Worm (Caenorhabditis elegans) whole organism, L4 larva: Measurements from ENCODE around the gene sdz-38.

ENCODE experiments used
- F37D6.2 ChIP-seq: sonication (generic microtip); optimal IDR thresholded peaks from 2 replicates; lab custom pipeline; 2016; ENCODE audit warnings: mild to moderate bottlenecking, missing genetic modification characterization, missing compliant biosample characterization
- R02D3.7 ChIP-seq: fragments of 150-350 bp; sonication (generic microtip); optimal IDR thresholded peaks from 3 replicates; lab custom pipeline; 2014; ENCODE audit warnings: missing biosample characterization, missing genetic modification characterization
- Y75B8A.6 ChIP-seq: fragments of 200-800 bp; sonication (Bioruptor generic); IDR thresholded peaks from 2 replicates; pipeline ENCODE4 v1.3.6; 2022; ENCODE audit warnings: missing genetic modification reagents, missing genetic modification characterization, missing compliant biosample characterization
- hlh-30 ChIP-seq: sonication (generic microtip); optimal IDR thresholded peaks from 2 replicates; lab custom pipeline; 2017; ENCODE audit warnings: antibody characterized with exemption, mild to moderate bottlenecking, missing genetic modification characterization, missing compliant biosample characterization; ENCODE audit not compliant: insufficient read depth
- hmg-1.1 ChIP-seq: fragments of 200-800 bp; sonication (Bioruptor generic); IDR thresholded peaks from 2 replicates; pipeline ENCODE4 v1.3.6; 2022; ENCODE audit warnings: missing genetic modification reagents, missing genetic modification characterization, missing compliant biosample characterization
- lin-39 ChIP-seq: fragments of 150-350 bp; optimal IDR thresholded peaks from 2 replicates; lab custom pipeline; 2014; ENCODE audit warnings: missing biosample characterization, missing genetic modification reagents, missing genetic modification characterization
- nhr-77 ChIP-seq: fragments of 150-350 bp; optimal IDR thresholded peaks from 2 replicates; lab custom pipeline; 2014; ENCODE audit warnings: missing biosample characterization, missing genetic modification characterization
- sdz-12 ChIP-seq: fragments of 200-800 bp; sonication (Bioruptor generic); optimal IDR thresholded peaks from 2 replicates; lab custom pipeline; 2018; ENCODE audit warnings: mild to moderate bottlenecking, missing genetic modification characterization, missing compliant biosample characterization
- snpc-4 ChIP-seq: fragments of 150-350 bp; optimal IDR thresholded peaks from 2 replicates; lab custom pipeline; 2014; ENCODE audit warnings: missing biosample characterization, missing genetic modification characterization
- spr-1 ChIP-seq: sonication (generic microtip); optimal IDR thresholded peaks from 2 replicates; lab custom pipeline; 2016; ENCODE audit warnings: mild to moderate bottlenecking, missing genetic modification characterization, missing compliant biosample characterization
- unc-39 ChIP-seq: sonication (generic microtip); optimal IDR thresholded peaks from 2 replicates; lab custom pipeline; 2017; ENCODE audit warnings: missing biosample characterization, missing genetic modification characterization
- unc-62 ChIP-seq, 3 experiments: fragments of 150-350 bp in 1 of 3; sonication (generic microtip); optimal IDR thresholded peaks in 2 of 3; peaks in 1 of 3; 1 replicate in 1 of 3; 2 replicates in 2 of 3; lab custom pipeline; 2014 to 2017; ENCODE audit warnings: missing biosample characterization in 3 of 3, missing genetic modification characterization in 3 of 3, missing genetic modification reagents in 3 of 3, missing genotype in 1 of 3

ce11 chrII:9933947-9934383 lies 47.7 kb downstream of the sdz-38 start:
- TF ChIP-seq spr-1 (tag; lab: Kevin White, UChicago): no peak
- TF ChIP-seq F37D6.2 (tag; lab: Kevin White, UChicago): no peak
- TF ChIP-seq snpc-4 (tag; lab: Kevin White, UChicago): no peak
- no peak for TF ChIP-seq sdz-12 (GFP tag; lab: Kevin White, UChicago)
- TF ChIP-seq unc-62 (GFP tag; optimal IDR thresholded peaks at IDR 0.05 in 1 of 2; lab: Kevin White, UChicago): no peak
- TF ChIP-seq unc-62 (tag; optimal IDR thresholded peaks at IDR 0.05; lab: Kevin White, UChicago): no peak
- no peak for TF ChIP-seq hlh-30
- TF ChIP-seq hmg-1.1 (GFP tag; lab: Robert Waterston, UW): no peak
- no peak for TF ChIP-seq nhr-77 (tag; lab: Kevin White, UChicago)
- no peak for TF ChIP-seq R02D3.7 (tag; lab: Kevin White, UChicago)
- peak; percentile 66; the same call in 1 of the 2 replicates for TF ChIP-seq Y75B8A.6
- TF ChIP-seq lin-39 (tag; lab: Kevin White, UChicago): no peak
- TF ChIP-seq unc-39 (tag; lab: Kevin White, UChicago): no peak
